Fruit fly (Drosophila melanogaster): Measurements from ENCODE around the gene CG9150.

Gene CG9150

dm6 chr2L:6081134-6081832 lies 12.9 kb upstream of the CG9150 start:
- TF ChIP-seq Hnf4 (GFP tag; optimal IDR thresholded peaks at IDR 0.05) (no peak), pan (optimal IDR thresholded peaks at IDR 0.05) (no peak), rgr (GFP tag; optimal IDR thresholded peaks at IDR 0.05) (no peak), Jra (GFP tag; optimal IDR thresholded peaks at IDR 0.05) (no peak), Myc (optimal IDR thresholded peaks at IDR 0.05) (no peak), CG9705 (GFP tag; optimal IDR thresholded peaks at IDR 0.05) (peak; percentile 36), Sp1 (GFP tag; optimal IDR thresholded peaks at IDR 0.05) (peak; percentile 54), fru (GFP tag; optimal IDR thresholded peaks at IDR 0.05) (no peak), jim (GFP tag; optimal IDR thresholded peaks at IDR 0.05) (no peak), Rel (GFP tag; optimal IDR thresholded peaks at IDR 0.05) (no peak), Rel (tag; optimal IDR thresholded peaks at IDR 0.05) (peak; percentile 50), Dfd (GFP tag; optimal IDR thresholded peaks at IDR 0.05) (no peak), GATAd (GFP tag; optimal IDR thresholded peaks at IDR 0.05) (no peak), dmrt93B (GFP tag; optimal IDR thresholded peaks at IDR 0.05) (no peak), lola (GFP tag; optimal IDR thresholded peaks at IDR 0.05) (peak; percentile 51), brk (GFP tag; optimal IDR thresholded peaks at IDR 0.05) (no peak), CG32264 (GFP tag; optimal IDR thresholded peaks at IDR 0.05) (no peak), HLH106 (tag; optimal IDR thresholded peaks at IDR 0.05) (peak; percentile 15), Abd-B (GFP tag; optimal IDR thresholded peaks at IDR 0.05) (no peak), br (GFP tag; optimal IDR thresholded peaks at IDR 0.05) (no peak), Vsx2 (GFP tag; optimal IDR thresholded peaks at IDR 0.05; ENCODE audit: partially characterized antibody) (peak; percentile 9), CrebA (GFP tag; optimal IDR thresholded peaks at IDR 0.05; ENCODE audit: borderline replicate concordance) (no peak), dsf (GFP tag; optimal IDR thresholded peaks at IDR 0.05; ENCODE audit: borderline replicate concordance) (no peak), ey (GFP tag; optimal IDR thresholded peaks at IDR 0.05) (no peak), h (GFP tag; optimal IDR thresholded peaks at IDR 0.05) (peak; percentile 5), psq (GFP tag; optimal IDR thresholded peaks at IDR 0.05) (peak; percentile 57), foxo (GFP tag; optimal IDR thresholded peaks at IDR 0.05) (no peak), Mio (GFP tag; optimal IDR thresholded peaks at IDR 0.05) (no peak), Hr83 (GFP tag; optimal IDR thresholded peaks at IDR 0.05; ENCODE audit: poor library complexity, severe bottlenecking) (no peak), usp (GFP tag; optimal IDR thresholded peaks at IDR 0.05) (no peak), tai (GFP tag; optimal IDR thresholded peaks at IDR 0.05) (peak; percentile 49), woc (GFP tag; optimal IDR thresholded peaks at IDR 0.05) (peak; percentile 40), sv (GFP tag; optimal IDR thresholded peaks at IDR 0.05) (no peak), Hr78 (GFP tag; optimal IDR thresholded peaks at IDR 0.05) (no peak), Dif (GFP tag; optimal IDR thresholded peaks at IDR 0.05; ENCODE audit: partially characterized antibody) (no peak), OdsH (GFP tag; optimal IDR thresholded peaks at IDR 0.05) (no peak), dl (GFP tag; optimal IDR thresholded peaks at IDR 0.05; ENCODE audit: insufficient read depth in 1 of 2, partially characterized antibody in 2 of 2) (peak in 1 of 2 experiments; percentile 55), N (GFP tag; optimal IDR thresholded peaks at IDR 0.05) (no peak), sage (GFP tag; optimal IDR thresholded peaks at IDR 0.05) (no peak)

DNA sequence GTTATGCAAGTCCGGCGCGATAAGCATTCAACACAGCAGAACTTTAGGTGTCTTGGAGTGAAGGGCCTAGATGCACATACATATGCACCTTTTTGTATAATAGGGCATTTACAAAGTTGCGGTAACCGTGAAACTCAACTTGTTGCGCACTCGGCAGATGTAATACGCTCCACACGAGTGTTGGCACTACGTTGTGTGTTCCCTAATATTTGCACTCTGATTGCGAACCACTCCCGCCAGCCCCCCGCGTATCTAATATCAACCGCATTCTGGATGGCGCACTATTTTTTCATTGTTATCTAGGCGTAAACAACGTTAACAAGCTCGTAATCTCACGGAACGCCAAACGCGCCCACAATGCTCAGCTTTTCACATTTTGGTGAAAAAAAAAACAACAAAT lies 11.9 kb upstream of the CG9150 start:
- TF ChIP-seq sv (GFP tag; optimal IDR thresholded peaks at IDR 0.05) = no peak
- no peak for TF ChIP-seq Rel (GFP tag; optimal IDR thresholded peaks at IDR 0.05)
- peak; percentile 11 for TF ChIP-seq Rel (tag; optimal IDR thresholded peaks at IDR 0.05)

DNA sequence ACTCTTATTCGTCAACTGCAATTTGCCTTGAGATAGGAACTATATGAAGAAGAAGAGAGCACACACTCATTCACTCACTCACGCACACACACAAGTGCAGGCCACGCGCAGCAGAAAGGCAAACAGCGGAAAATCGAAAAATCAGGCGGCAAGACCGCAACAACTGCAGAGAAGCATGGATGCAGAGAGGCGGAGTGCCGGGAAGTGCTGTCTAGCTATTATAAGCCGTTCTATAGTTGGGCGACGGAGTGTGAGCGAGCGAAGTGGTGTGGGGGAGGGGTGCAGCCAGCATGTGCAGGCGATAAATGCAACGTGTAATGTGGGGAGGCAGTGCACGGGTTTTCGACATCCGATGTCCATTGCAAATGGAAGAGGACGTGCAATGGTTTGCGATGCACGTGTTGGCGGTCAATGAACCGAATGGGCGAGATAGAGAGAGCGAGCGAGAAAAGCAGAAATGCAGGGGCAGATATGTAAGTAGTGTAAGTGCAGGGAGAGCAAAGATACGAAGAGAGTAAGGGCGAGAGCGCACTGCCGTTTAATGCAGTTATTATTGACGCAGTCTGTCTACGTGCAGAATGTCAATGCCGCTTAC lies 10.5 kb upstream of the CG9150 start:
- TF ChIP-seq dl (GFP tag; optimal IDR thresholded peaks at IDR 0.05; ENCODE audit: insufficient read depth in 1 of 2, partially characterized antibody in 2 of 2) = peak; percentile 0 to 19
- TF ChIP-seq Hr78 (GFP tag; optimal IDR thresholded peaks at IDR 0.05) = no peak
- TF ChIP-seq Dif (GFP tag; optimal IDR thresholded peaks at IDR 0.05; ENCODE audit: partially characterized antibody) = peak; percentile 30
- TF ChIP-seq fru (GFP tag; optimal IDR thresholded peaks at IDR 0.05) = no peak
- TF ChIP-seq Mio (GFP tag; optimal IDR thresholded peaks at IDR 0.05) = no peak
- no peak for TF ChIP-seq sage (GFP tag; optimal IDR thresholded peaks at IDR 0.05)
- no peak for TF ChIP-seq pan (optimal IDR thresholded peaks at IDR 0.05)
- TF ChIP-seq sv (GFP tag; optimal IDR thresholded peaks at IDR 0.05) = no peak
- no peak for TF ChIP-seq rgr (GFP tag; optimal IDR thresholded peaks at IDR 0.05)
- no peak for TF ChIP-seq GATAd (GFP tag; optimal IDR thresholded peaks at IDR 0.05)
- TF ChIP-seq h (GFP tag; optimal IDR thresholded peaks at IDR 0.05) = peak; percentile 31
- no peak for TF ChIP-seq brk (GFP tag; optimal IDR thresholded peaks at IDR 0.05)
- TF ChIP-seq ey (GFP tag; optimal IDR thresholded peaks at IDR 0.05) = no peak
- no peak for TF ChIP-seq Hr83 (GFP tag; optimal IDR thresholded peaks at IDR 0.05; ENCODE audit: poor library complexity, severe bottlenecking)
- TF ChIP-seq Sp1 (GFP tag; optimal IDR thresholded peaks at IDR 0.05) = peak; percentile 23
- no peak for TF ChIP-seq dmrt93B (GFP tag; optimal IDR thresholded peaks at IDR 0.05)
- TF ChIP-seq br (GFP tag; optimal IDR thresholded peaks at IDR 0.05) = no peak
- TF ChIP-seq Rel (GFP tag; optimal IDR thresholded peaks at IDR 0.05) = no peak
- TF ChIP-seq Rel (tag; optimal IDR thresholded peaks at IDR 0.05) = peak; percentile 17
- TF ChIP-seq OdsH (GFP tag; optimal IDR thresholded peaks at IDR 0.05) = no peak
- TF ChIP-seq N (GFP tag; optimal IDR thresholded peaks at IDR 0.05) = no peak
- TF ChIP-seq Abd-B (GFP tag; optimal IDR thresholded peaks at IDR 0.05) = no peak
- TF ChIP-seq CG9705 (GFP tag; optimal IDR thresholded peaks at IDR 0.05) = no peak
- TF ChIP-seq Jra (GFP tag; optimal IDR thresholded peaks at IDR 0.05) = no peak
- TF ChIP-seq psq (GFP tag; optimal IDR thresholded peaks at IDR 0.05) = peak; percentile 57
- TF ChIP-seq HLH106 (tag; optimal IDR thresholded peaks at IDR 0.05) = no peak
- TF ChIP-seq Myc (optimal IDR thresholded peaks at IDR 0.05) = no peak
- TF ChIP-seq Vsx2 (GFP tag; optimal IDR thresholded peaks at IDR 0.05; ENCODE audit: partially characterized antibody) = no peak
- peak; percentile 95 for TF ChIP-seq tai (GFP tag; optimal IDR thresholded peaks at IDR 0.05)
- no peak for TF ChIP-seq Dfd (GFP tag; optimal IDR thresholded peaks at IDR 0.05)
- no peak for TF ChIP-seq foxo (GFP tag; optimal IDR thresholded peaks at IDR 0.05)
- TF ChIP-seq CG32264 (GFP tag; optimal IDR thresholded peaks at IDR 0.05) = no peak
- no peak for TF ChIP-seq dsf (GFP tag; optimal IDR thresholded peaks at IDR 0.05; ENCODE audit: borderline replicate concordance)
- no peak for TF ChIP-seq CrebA (GFP tag; optimal IDR thresholded peaks at IDR 0.05; ENCODE audit: borderline replicate concordance)
- no peak for TF ChIP-seq lola (GFP tag; optimal IDR thresholded peaks at IDR 0.05)
- TF ChIP-seq woc (GFP tag; optimal IDR thresholded peaks at IDR 0.05) = no peak

All from whole organism, wandering third instar larva.